Worm (Caenorhabditis elegans) whole organism, L3 larva: ENCODE results near the gene dagl-2.

Experiments
- elt-2 ChIP-seq: sonication (generic microtip); optimal IDR thresholded peaks from 2 replicates; lab custom pipeline; 2016; ENCODE audit warnings: missing genetic modification reagents, mild to moderate bottlenecking, missing genetic modification characterization, missing compliant biosample characterization
- fos-1 ChIP-seq: fragments of 150-350 bp; optimal IDR thresholded peaks from 2 replicates; lab custom pipeline; 2014; ENCODE audit warnings: missing biosample characterization, missing genetic modification characterization
- jun-1 ChIP-seq: fragments of 150-350 bp; optimal IDR thresholded peaks from 2 replicates; lab custom pipeline; 2014; ENCODE audit warnings: missing biosample characterization, missing genetic modification reagents, missing genetic modification characterization
- lin-39 ChIP-seq: fragments of 150-350 bp; optimal IDR thresholded peaks from 2 replicates; lab custom pipeline; 2018; ENCODE audit warnings: missing biosample characterization, missing genetic modification reagents, missing genetic modification characterization
- nhr-11 ChIP-seq: fragments of 150-350 bp; optimal IDR thresholded peaks from 2 replicates; lab custom pipeline; 2014; ENCODE audit warnings: missing biosample characterization, missing genetic modification characterization
- pha-4 ChIP-seq: fragments of 150-350 bp; optimal IDR thresholded peaks from 2 replicates; lab custom pipeline; 2014; ENCODE audit warnings: missing biosample characterization, missing genetic modification reagents, missing genetic modification characterization
- snpc-4 ChIP-seq: fragments of 150-350 bp; optimal IDR thresholded peaks from 2 replicates; lab custom pipeline; 2014; ENCODE audit warnings: missing biosample characterization, missing genetic modification characterization
- tbx-2 ChIP-seq: sonication (generic microtip); optimal IDR thresholded peaks from 2 replicates; lab custom pipeline; 2016; ENCODE audit warnings: mild to moderate bottlenecking, missing genetic modification characterization, missing compliant biosample characterization
- unc-62 ChIP-seq: fragments of 150-350 bp; sonication (generic microtip); optimal IDR thresholded peaks from 4 replicates; lab custom pipeline; 2014; ENCODE audit warnings: missing biosample characterization, missing genetic modification reagents, missing genetic modification characterization

DNA sequence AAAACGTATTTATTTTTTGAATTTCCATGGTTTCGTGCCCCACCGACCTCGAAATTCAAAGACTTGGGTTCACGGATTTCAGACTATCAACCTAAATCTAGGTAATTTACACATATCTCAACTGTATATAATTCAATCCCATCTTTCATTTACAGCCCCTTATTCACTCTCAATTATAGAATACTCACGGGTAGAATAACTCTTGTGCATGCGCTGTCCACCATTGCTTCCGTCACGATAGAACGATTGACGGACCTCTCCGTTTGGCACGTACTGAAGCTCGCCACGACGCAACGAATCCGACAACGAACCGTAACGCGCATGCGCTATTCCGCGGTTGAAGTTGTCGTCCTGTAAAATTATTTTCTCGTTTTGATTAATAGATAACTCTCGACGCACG lies 54.4 kb downstream of the dagl-2 start:
- TF ChIP-seq snpc-4 (tag; lab: Kevin White, UChicago) (no peak), tbx-2 (tag; lab: Kevin White, UChicago) (no peak), pha-4 (tag; lab: Kevin White, UChicago) (no peak), fos-1 (tag; lab: Kevin White, UChicago) (no peak), nhr-11 (tag; lab: Kevin White, UChicago) (no peak), jun-1 (tag; lab: Kevin White, UChicago) (no peak), lin-39 (tag; lab: Kevin White, UChicago) (no peak), unc-62 (GFP tag; lab: Kevin White, UChicago) (no peak), elt-2 (no peak)
